Fruit fly (Drosophila melanogaster): Measurements from ENCODE around the gene CG5961.
"Not testable (repeated sequence)": the region's sequence is repeated elsewhere in the genome, so short reads cannot be mapped to it uniquely, and the experiment has no call there.

The CG5961 gene

DNA sequence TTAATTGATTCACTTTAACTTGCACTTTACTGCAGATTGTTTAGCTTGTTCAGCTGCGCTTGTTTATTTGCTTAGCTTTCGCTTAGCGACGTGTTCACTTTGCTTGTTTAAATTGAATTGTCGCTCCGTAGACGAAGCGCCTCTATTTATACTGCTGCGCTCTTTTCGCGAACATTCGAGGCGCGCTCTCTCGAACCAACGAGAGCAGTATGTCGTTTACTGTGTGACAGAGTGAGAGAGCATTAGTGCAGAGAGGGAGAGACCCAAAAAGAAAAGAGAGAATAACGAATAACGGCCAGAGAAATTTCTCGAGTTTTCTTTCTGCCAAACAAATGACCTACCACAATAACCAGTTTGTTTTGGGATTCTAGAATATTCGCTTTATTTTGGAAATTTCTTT lies 7.6 kb upstream of the CG5961 start, which contains the start of gene Hsp70Ba:
Hsp70Ba (minus strand) TSS at position 102 of the 400 bp plus-strand sequence.
- TF ChIP-seq onecut (GFP tag; IDR thresholded peaks at IDR 0.05), result peak; percentile 66
- peak in 1 of 2 experiments; percentile 70 for TF ChIP-seq Trl (optimal IDR thresholded peaks at IDR 0.05)
- TF ChIP-seq Trl (GFP tag; optimal IDR thresholded peaks at IDR 0.05), result not testable (repeated sequence)

DNA sequence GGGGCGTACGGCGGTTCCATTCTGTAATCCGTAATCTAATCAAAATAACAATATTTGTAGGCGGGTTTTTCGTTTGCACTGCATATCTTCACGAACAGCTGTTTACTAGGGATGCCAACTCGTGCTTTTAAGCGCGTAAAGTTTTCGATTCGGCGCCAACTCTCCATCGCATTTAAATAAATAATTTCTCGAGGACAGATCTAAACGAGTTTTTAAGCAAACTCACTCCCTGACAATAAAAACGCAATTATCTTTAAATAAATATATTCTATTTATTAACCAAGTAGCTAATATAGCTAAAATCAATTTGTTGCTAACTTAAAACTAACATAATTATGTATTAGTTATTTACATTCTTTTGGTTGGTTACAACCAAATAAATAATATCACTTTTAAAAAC lies 5.1 kb upstream of the CG5961 start, which contains the start of gene CG5608:
CG5608 (minus strand) TSS at position 101 of the 400 bp plus-strand sequence.
- not testable (repeated sequence) for TF ChIP-seq CG7745 (tag; optimal IDR thresholded peaks at IDR 0.05); Neu2 (GFP tag; optimal IDR thresholded peaks at IDR 0.05; ENCODE audit: borderline replicate concordance); Nf-YA (GFP tag; IDR thresholded peaks at IDR 0.05)

- TF ChIP-seq hbn (GFP tag; IDR thresholded peaks at IDR 0.05; ENCODE audit: partially characterized antibody) (peak; percentile 91), CG17612 (GFP tag; IDR thresholded peaks at IDR 0.05) (no peak), HLH3B (GFP tag; IDR thresholded peaks at IDR 0.05) (no peak), tna (GFP tag; IDR thresholded peaks at IDR 0.05; ENCODE audit: partially characterized antibody) (peak; percentile 82), CG42726 (GFP tag; IDR thresholded peaks at IDR 0.05; ENCODE audit: partially characterized antibody) (peak; percentile 46; the same call in 1 of the 2 replicates), CG16813 (GFP tag; IDR thresholded peaks at IDR 0.05; ENCODE audit: partially characterized antibody) (peak; percentile 73), peb (GFP tag; IDR thresholded peaks at IDR 0.05) (no peak), ham (GFP tag; IDR thresholded peaks at IDR 0.05) (no peak), Myb (GFP tag; optimal IDR thresholded peaks at IDR 0.05) (peak; percentile 44), CG1603 (tag; optimal IDR thresholded peaks at IDR 0.05) (no peak), hb (GFP tag; IDR thresholded peaks at IDR 0.05; ENCODE audit: partially characterized antibody) (peak; percentile 70; the same call in 2 of the 3 replicates), pfk (GFP tag; optimal IDR thresholded peaks at IDR 0.05) (no peak), CG2116 (GFP tag; optimal IDR thresholded peaks at IDR 0.05) (peak; percentile 79), CG3995 (GFP tag; optimal IDR thresholded peaks at IDR 0.05) (no peak), bsh (GFP tag; optimal IDR thresholded peaks at IDR 0.05) (no peak), ken (GFP tag; IDR thresholded peaks at IDR 0.05) (no peak), knrl (GFP tag; IDR thresholded peaks at IDR 0.05; ENCODE audit: partially characterized antibody) (peak; percentile 77; the same call in 2 of the 3 replicates), CG14014 (GFP tag; IDR thresholded peaks at IDR 0.05) (no peak), stwl (tag; optimal IDR thresholded peaks at IDR 0.05) (peak; percentile 74), kni (GFP tag; optimal IDR thresholded peaks at IDR 0.05) (no peak), Stat92E (GFP tag; optimal IDR thresholded peaks at IDR 0.05) (peak in 1 of 3 experiments; percentile 9), fd3F (GFP tag; optimal IDR thresholded peaks at IDR 0.05) (no peak), CG13287 (GFP tag; IDR thresholded peaks at IDR 0.05; ENCODE audit: partially characterized antibody) (peak; percentile 95), TFAM (GFP tag; optimal IDR thresholded peaks at IDR 0.05) (no peak), BEAF-32 (GFP tag; optimal IDR thresholded peaks at IDR 0.05) (peak; percentile 83), lov (optimal IDR thresholded peaks at IDR 0.05) (no peak), lov (GFP tag; IDR thresholded peaks at IDR 0.05) (no peak), crp (GFP tag; optimal IDR thresholded peaks at IDR 0.05) (peak in 1 of 2 experiments; percentile 42), MBD-R2 (GFP tag; IDR thresholded peaks at IDR 0.05) (peak; percentile 75), Opbp (GFP tag; IDR thresholded peaks at IDR 0.05; ENCODE audit: partially characterized antibody) (peak; percentile 89), CG3281 (GFP tag; optimal IDR thresholded peaks at IDR 0.05) (no peak), sna (GFP tag; IDR thresholded peaks at IDR 0.05; ENCODE audit: partially characterized antibody) (peak; percentile 77), Ets97D (GFP tag; optimal IDR thresholded peaks at IDR 0.05) (peak; percentile 4), zen2 (GFP tag; IDR thresholded peaks at IDR 0.05; ENCODE audit: partially characterized antibody) (peak; percentile 85), trem (tag; optimal IDR thresholded peaks at IDR 0.05) (peak; percentile 39), CG3726 (GFP tag; IDR thresholded peaks at IDR 0.05) (no peak), sens-2 (GFP tag; IDR thresholded peaks at IDR 0.05) (no peak), sug (tag; optimal IDR thresholded peaks at IDR 0.05) (peak; percentile 17), CG6765 (GFP tag; optimal IDR thresholded peaks at IDR 0.05) (no peak)
These were observed 3.6 kb downstream of the CG5961 start, which contains the start of gene trus for dm6 chr3R:12456370-12456940. Gene trus (plus strand): TSS chr3R:12456573.
